Worm (Caenorhabditis elegans): ENCODE data around the gene dnc-1.

- TF ChIP-seq him-1 (tag; optimal IDR thresholded peaks at IDR 0.05) (no peak), W03F9.2 (tag; optimal IDR thresholded peaks at IDR 0.05) (no peak)
Measured at ce11 chrIV:10913081-10913480, 19.9 kb downstream of the dnc-1 start, which contains the start of gene ZK593.2.

All from whole organism, L4/young adult.